Worm (Caenorhabditis elegans): Measurements from ENCODE around the gene nhr-179.

nhr-179 gene

DNA sequence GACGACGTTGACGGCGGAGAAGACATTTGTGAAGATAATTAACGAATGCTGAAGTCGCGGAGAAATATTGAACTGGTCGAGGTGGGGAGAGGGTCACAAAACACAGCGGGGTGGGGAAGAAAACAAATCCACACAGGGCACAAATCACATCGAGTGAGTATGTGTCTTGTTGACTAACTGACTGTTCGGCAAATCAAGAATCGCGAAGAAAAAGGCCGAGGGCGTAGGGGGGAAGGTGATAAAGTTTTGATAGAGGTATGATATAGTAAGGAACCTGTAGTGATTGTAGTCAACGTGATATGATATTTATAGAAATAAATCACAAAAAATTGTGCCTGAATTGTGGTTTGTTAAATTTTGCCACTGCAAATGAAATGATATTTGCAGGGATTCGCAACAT lies 10.9 kb downstream of the nhr-179 start, which contains the start of gene nhr-178 (continued):
- TF ChIP-seq nhr-42 (GFP tag; IDR thresholded peaks at IDR 0.05) (peak; percentile 90), dmd-8 (GFP tag; IDR thresholded peaks at IDR 0.05) (no peak), aly-2 (tag; optimal IDR thresholded peaks at IDR 0.05) (no peak), lin-13 (GFP tag; optimal IDR thresholded peaks at IDR 0.05) (no peak), lsy-2 (tag; optimal IDR thresholded peaks at IDR 0.05) (peak in 1 of 2 experiments; percentile 28), nhr-48 (tag; optimal IDR thresholded peaks at IDR 0.05) (peak; percentile 59), ceh-62 (tag; optimal IDR thresholded peaks at IDR 0.05) (no peak), dpl-1 (GFP tag; optimal IDR thresholded peaks at IDR 0.05) (no peak), F37D6.2 (tag; optimal IDR thresholded peaks at IDR 0.05) (no peak), daf-16 (GFP tag; optimal IDR thresholded peaks at IDR 0.05) (no peak), daf-16 (tag; optimal IDR thresholded peaks at IDR 0.05) (peak; percentile 95), nhr-10 (tag; optimal IDR thresholded peaks at IDR 0.05) (no peak), set-16 (GFP tag; IDR thresholded peaks at IDR 0.05) (no peak), F44E2.7 (GFP tag; IDR thresholded peaks at IDR 0.05) (no peak), lim-7 (GFP tag; IDR thresholded peaks at IDR 0.05) (no peak), aha-1 (tag) (no peak), mes-2 (tag; optimal IDR thresholded peaks at IDR 0.05; ENCODE audit: poor library complexity, severe bottlenecking) (no peak), hlh-30 (tag; optimal IDR thresholded peaks at IDR 0.05; ENCODE audit: insufficient read depth) (peak; percentile 23), duxl-1 (tag; optimal IDR thresholded peaks at IDR 0.05; ENCODE audit: poor library complexity) (no peak), madf-9 (GFP tag; conservative IDR thresholded peaks at IDR 0.05) (no peak), D1046.2 (GFP tag; IDR thresholded peaks at IDR 0.05) (no peak), skn-1 (tag; optimal IDR thresholded peaks at IDR 0.05) (no peak), ztf-7 (tag; optimal IDR thresholded peaks at IDR 0.05) (no peak), unc-39 (tag; optimal IDR thresholded peaks at IDR 0.05) (no peak), lin-29 (GFP tag; IDR thresholded peaks at IDR 0.05) (no peak), lin-1 (GFP tag; IDR thresholded peaks at IDR 0.05) (peak; percentile 65), snpc-1.2 (GFP tag; IDR thresholded peaks at IDR 0.05) (no peak)

ce11 chrV:1600561-1601088 lies 18.0 kb downstream of the nhr-179 start, which contains the start of gene F16B4.2:
Gene F16B4.2 (plus strand): TSS chrV:1601038.
- TF ChIP-seq daf-16 (GFP tag; optimal IDR thresholded peaks at IDR 0.05): no peak
- peak; percentile 38 for TF ChIP-seq daf-16 (tag; optimal IDR thresholded peaks at IDR 0.05)
- peak; percentile 0 for TF ChIP-seq nhr-28 (tag; optimal IDR thresholded peaks at IDR 0.05)
- TF ChIP-seq dve-1 (tag; optimal IDR thresholded peaks at IDR 0.05; ENCODE audit: insufficient read depth): peak; percentile 2
- no peak for TF ChIP-seq madf-9 (GFP tag; conservative IDR thresholded peaks at IDR 0.05)
- no peak for TF ChIP-seq tag-97 (GFP tag; IDR thresholded peaks at IDR 0.05)

DNA sequence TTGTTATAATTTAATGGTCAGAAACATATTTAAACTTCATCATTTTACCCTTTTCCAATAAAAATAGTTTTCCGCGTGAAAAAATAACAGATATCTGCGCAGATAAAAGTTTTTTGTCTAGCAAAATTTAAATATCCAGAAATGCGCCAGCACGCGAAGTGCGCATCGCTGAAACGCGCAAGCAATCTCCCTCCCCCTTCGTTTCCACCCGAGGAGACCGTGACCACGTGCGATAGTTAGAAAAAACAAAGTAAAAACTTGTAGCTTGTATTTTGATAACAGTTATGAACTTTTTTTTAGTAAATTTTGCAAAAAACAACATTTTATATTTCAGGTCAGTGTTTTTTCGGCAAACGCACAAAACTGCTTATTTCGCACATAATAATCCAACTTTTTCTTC lies 19.6 kb downstream of the nhr-179 start:
- TF ChIP-seq dmd-6 (GFP tag; IDR thresholded peaks at IDR 0.05) (peak; percentile 61), ZK337.2 (GFP tag; IDR thresholded peaks at IDR 0.05) (0 out of 2 replicates have a peak, but pooled peaks have one; percentile 30), nhr-42 (GFP tag; IDR thresholded peaks at IDR 0.05) (peak; percentile 67; the same call in 1 of the 2 replicates), dve-1 (tag; optimal IDR thresholded peaks at IDR 0.05; ENCODE audit: insufficient read depth) (peak; percentile 7), hlh-30 (tag; optimal IDR thresholded peaks at IDR 0.05; ENCODE audit: insufficient read depth) (peak; percentile 19)

- TF ChIP-seq T26A8.4 (GFP tag; IDR thresholded peaks at IDR 0.05): peak; percentile 55
- TF ChIP-seq zfp-3 (GFP tag; conservative IDR thresholded peaks at IDR 0.05): peak; percentile 56; the same call in 1 of the 2 replicates
- TF ChIP-seq aha-1 (tag): no peak
- peak; percentile 11; the same call in 1 of the 2 replicates for TF ChIP-seq dmd-6 (GFP tag; IDR thresholded peaks at IDR 0.05)
- TF ChIP-seq nhr-10 (tag; optimal IDR thresholded peaks at IDR 0.05): no peak
Observed at ce11 chrV:1594554-1595092, 24.0 kb downstream of the nhr-179 start.

Data from whole organism, L4 larva.